Worm (Caenorhabditis elegans) whole organism, L4 larva: ENCODE data around the gene T27E4.1.

Source experiments
- F49E8.2 ChIP-seq: sonication (generic microtip); optimal IDR thresholded peaks from 2 replicates; lab custom pipeline; 2016; ENCODE audit warnings: missing compliant biosample characterization, mild to moderate bottlenecking, missing genetic modification characterization, borderline replicate concordance
- snpc-4 ChIP-seq: fragments of 150-350 bp; optimal IDR thresholded peaks from 2 replicates; lab custom pipeline; 2014; ENCODE audit warnings: missing biosample characterization, missing genetic modification characterization
- unc-39 ChIP-seq: sonication (generic microtip); optimal IDR thresholded peaks from 2 replicates; lab custom pipeline; 2017; ENCODE audit warnings: missing biosample characterization, missing genetic modification characterization
- unc-62 ChIP-seq, 3 experiments: fragments of 150-350 bp in 1 of 3; sonication (generic microtip); optimal IDR thresholded peaks in 2 of 3; peaks in 1 of 3; 1 replicate in 1 of 3; 2 replicates in 2 of 3; lab custom pipeline; 2014 to 2017; ENCODE audit warnings: missing biosample characterization in 3 of 3, missing genetic modification characterization in 3 of 3, missing genetic modification reagents in 3 of 3, missing genotype in 1 of 3
- vab-7 ChIP-seq: fragments of 200-800 bp; sonication (Bioruptor generic); IDR thresholded peaks from 2 replicates; pipeline ENCODE4 v1.3.6; 2022; ENCODE audit warnings: missing genetic modification reagents, missing genetic modification characterization, missing compliant biosample characterization

- TF ChIP-seq unc-39 (tag; lab: Kevin White, UChicago) = no peak
- TF ChIP-seq snpc-4 (tag; lab: Kevin White, UChicago) = no peak
- no peak for TF ChIP-seq vab-7
- peak in 1 of 2 experiments; percentile 1 for TF ChIP-seq unc-62 (GFP tag; optimal IDR thresholded peaks at IDR 0.05 in 1 of 2; lab: Kevin White, UChicago)
- no peak for TF ChIP-seq unc-62 (tag; optimal IDR thresholded peaks at IDR 0.05; lab: Kevin White, UChicago)
- no peak for TF ChIP-seq F49E8.2 (tag; lab: Kevin White, UChicago)
These were observed 47.3 kb upstream of the T27E4.1 start, which contains the start of gene nhr-30 for ce11 chrV:9044871-9045270.
